Worm (Caenorhabditis elegans) whole organism, early embryonic: ENCODE measurements around the gene srz-82.

ENCODE experiments used
- B0310.2 ChIP-seq: sonication (generic microtip); optimal IDR thresholded peaks from 2 replicates; lab custom pipeline; 2016; ENCODE audit warnings: mild to moderate bottlenecking, missing genetic modification characterization, missing compliant biosample characterization
- F13C5.2 ChIP-seq: sonication (generic microtip); optimal IDR thresholded peaks from 2 replicates; lab custom pipeline; 2017; ENCODE audit warnings: mild to moderate bottlenecking, missing genetic modification characterization, inconsistent platforms, missing compliant biosample characterization
- aly-1 ChIP-seq: sonication (generic microtip); optimal IDR thresholded peaks from 2 replicates; lab custom pipeline; 2016; ENCODE audit warnings: missing genetic modification characterization, missing compliant biosample characterization
- ama-1 ChIP-seq: fragments of 150-350 bp; optimal IDR thresholded peaks from 2 replicates; lab custom pipeline; 2014
- ceh-13 ChIP-seq: fragments of 200-800 bp; sonication (Bioruptor generic); optimal IDR thresholded peaks from 2 replicates; lab custom pipeline; 2018; ENCODE audit warnings: mild to moderate bottlenecking, missing genetic modification characterization, missing compliant biosample characterization
- ceh-36 ChIP-seq: sonication (generic microtip); optimal IDR thresholded peaks from 2 replicates; lab custom pipeline; 2016; ENCODE audit warnings: missing genetic modification characterization, inconsistent platforms, missing compliant biosample characterization
- ets-7 ChIP-seq: sonication (generic microtip); optimal IDR thresholded peaks from 2 replicates; lab custom pipeline; 2016; ENCODE audit warnings: missing genotype, missing genetic modification characterization, missing compliant biosample characterization
- flt-1 ChIP-seq: fragments of 200-800 bp; sonication (Bioruptor generic); IDR thresholded peaks from 2 replicates; pipeline ENCODE4 v1.3.6; 2022; ENCODE audit warnings: missing genetic modification characterization, missing compliant biosample characterization
- hmbx-1 ChIP-seq: sonication (generic microtip); optimal IDR thresholded peaks from 2 replicates; lab custom pipeline; 2016; ENCODE audit warnings: mild to moderate bottlenecking, missing genetic modification characterization, missing compliant biosample characterization
- hmg-4 ChIP-seq: fragments of 200-800 bp; sonication (Bioruptor generic); optimal IDR thresholded peaks from 2 replicates; lab custom pipeline; 2018; ENCODE audit warnings: mild to moderate bottlenecking, missing genetic modification characterization, missing compliant biosample characterization
- hnd-1 ChIP-seq: sonication (generic microtip); optimal IDR thresholded peaks from 2 replicates; lab custom pipeline; 2016; ENCODE audit warnings: missing genetic modification characterization, missing compliant biosample characterization
- pes-1 ChIP-seq: fragments of 200-800 bp; sonication (Bioruptor generic); IDR thresholded peaks from 2 replicates; pipeline ENCODE4 v1.3.6; 2022; ENCODE audit warnings: missing genetic modification reagents, missing genetic modification characterization, missing compliant biosample characterization
- scrt-1 ChIP-seq: fragments of 200-800 bp; sonication (Bioruptor generic); IDR thresholded peaks from 2 replicates; pipeline ENCODE4 v1.3.6; 2022; ENCODE audit warnings: missing genetic modification characterization, missing compliant biosample characterization
- sea-1 ChIP-seq: fragments of 200-800 bp; sonication (Bioruptor generic); conservative IDR thresholded peaks from 2 replicates; pipeline ENCODE4 v1.3.6; 2022; ENCODE audit warnings: missing genetic modification characterization, missing compliant biosample characterization
- tbx-11 ChIP-seq: fragments of 200-800 bp; sonication (Bioruptor generic); IDR thresholded peaks from 2 replicates; pipeline ENCODE4 v1.3.6; 2022; ENCODE audit warnings: missing genetic modification characterization, missing compliant biosample characterization
- tbx-37 ChIP-seq: fragments of 200-800 bp; sonication (Bioruptor generic); conservative IDR thresholded peaks from 2 replicates; pipeline ENCODE4 v1.3.6; 2022; ENCODE audit warnings: missing genetic modification reagents, missing genetic modification characterization, missing compliant biosample characterization
- tra-4 ChIP-seq: sonication (generic microtip); optimal IDR thresholded peaks from 2 replicates; lab custom pipeline; 2017; ENCODE audit warnings: missing genetic modification characterization, missing compliant biosample characterization

srz-82 gene

DNA sequence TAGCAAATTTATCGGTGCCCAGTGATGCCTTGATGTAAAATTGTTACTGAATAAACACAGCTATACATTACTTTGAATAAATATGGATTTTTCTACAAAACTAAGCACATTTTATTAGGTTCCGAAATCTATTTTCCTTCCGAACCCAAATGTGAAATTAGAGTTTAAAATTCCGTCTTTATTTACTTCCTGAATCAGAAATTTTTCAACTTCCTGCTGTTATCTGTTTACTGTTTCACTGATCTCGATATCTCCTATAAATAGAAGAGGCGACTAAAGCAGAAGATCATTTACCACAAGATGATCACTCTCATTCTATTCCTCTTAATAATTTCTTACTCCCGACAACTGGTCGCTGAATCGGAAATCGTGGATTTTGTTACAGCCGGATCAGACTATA, 13.0 kb upstream of the srz-82 start, which contains the start of gene F58E2.2:
Gene F58E2.2 (plus strand): TSS at position 301 of the 400 bp plus-strand sequence.
- TF ChIP-seq ceh-13 (GFP tag; lab: Kevin White, UChicago) (no peak), aly-1 (no peak), B0310.2 (tag; lab: Kevin White, UChicago) (no peak), F13C5.2 (tag; lab: Kevin White, UChicago) (no peak), tbx-37 (GFP tag; lab: Robert Waterston, UW) (no peak), tbx-11 (no peak), hnd-1 (tag; lab: Kevin White, UChicago) (no peak), ceh-36 (tag; lab: Kevin White, UChicago) (no peak), sea-1 (GFP tag; lab: Robert Waterston, UW) (no peak)

DNA sequence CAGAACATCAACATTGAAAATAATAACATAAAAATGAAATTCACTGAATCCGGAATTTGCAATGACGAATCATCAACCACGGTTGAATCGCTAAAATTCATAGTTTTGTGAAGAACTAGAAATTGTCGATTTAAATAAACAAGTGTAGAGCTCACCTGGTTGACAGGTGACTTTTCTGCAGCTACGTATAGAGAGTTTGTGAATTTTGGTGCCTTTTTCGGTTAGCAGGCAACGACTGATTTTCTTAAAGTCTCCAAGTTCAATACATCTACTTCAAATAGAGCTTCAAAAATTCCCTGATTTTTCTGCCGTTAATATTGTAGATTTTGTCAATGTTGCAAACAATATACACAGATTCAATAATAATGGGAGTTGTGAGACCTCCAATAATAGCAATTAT, 5.6 kb upstream of the srz-82 start, which contains the start of gene srz-69:
Gene srz-69 (minus strand): TSS at position 101 of the 400 bp plus-strand sequence.
- no peak for TF ChIP-seq tbx-37 (GFP tag; lab: Robert Waterston, UW)
- TF ChIP-seq flt-1 (GFP tag; lab: Robert Waterston, UW): no peak
- TF ChIP-seq ceh-13 (GFP tag; lab: Kevin White, UChicago): no peak
- TF ChIP-seq pes-1 (GFP tag; lab: Robert Waterston, UW): no peak
- TF ChIP-seq B0310.2 (tag; lab: Kevin White, UChicago): no peak
- no peak for TF ChIP-seq tra-4 (tag; lab: Kevin White, UChicago)
- no peak for TF ChIP-seq aly-1
- TF ChIP-seq ama-1 (lab: Kevin White, UChicago): no peak
- no peak for TF ChIP-seq tbx-11
- no peak for TF ChIP-seq F13C5.2 (tag; lab: Kevin White, UChicago)
- TF ChIP-seq hnd-1 (tag; lab: Kevin White, UChicago): no peak
- no peak for TF ChIP-seq hmg-4 (GFP tag; lab: Kevin White, UChicago)
- no peak for TF ChIP-seq ets-7
- no peak for TF ChIP-seq scrt-1 (GFP tag; lab: Robert Waterston, UW)
- TF ChIP-seq sea-1 (GFP tag; lab: Robert Waterston, UW): no peak

ce11 chrIV:3478911-3479385, 3.7 kb upstream of the srz-82 start, which contains the start of the genes srz-70 and C09G12.5:
Gene srz-70 (minus strand): TSS chrIV:3479011.
Gene C09G12.5 (plus strand): TSS chrIV:3479335.
- no peak for TF ChIP-seq ets-7
- no peak for TF ChIP-seq hmg-4 (GFP tag; lab: Kevin White, UChicago)
- TF ChIP-seq pes-1 (GFP tag; lab: Robert Waterston, UW): no peak
- TF ChIP-seq ama-1 (lab: Kevin White, UChicago): no peak
- TF ChIP-seq ceh-13 (GFP tag; lab: Kevin White, UChicago): no peak
- no peak for TF ChIP-seq flt-1 (GFP tag; lab: Robert Waterston, UW)
- no peak for TF ChIP-seq ceh-36 (tag; lab: Kevin White, UChicago)
- TF ChIP-seq sea-1 (GFP tag; lab: Robert Waterston, UW): no peak
- TF ChIP-seq scrt-1 (GFP tag; lab: Robert Waterston, UW): no peak
- no peak for TF ChIP-seq F13C5.2 (tag; lab: Kevin White, UChicago)
- no peak for TF ChIP-seq tra-4 (tag; lab: Kevin White, UChicago)
- TF ChIP-seq hnd-1 (tag; lab: Kevin White, UChicago): no peak
- TF ChIP-seq tbx-37 (GFP tag; lab: Robert Waterston, UW): no peak
- no peak for TF ChIP-seq aly-1
- no peak for TF ChIP-seq hmbx-1 (tag; lab: Kevin White, UChicago)
- TF ChIP-seq B0310.2 (tag; lab: Kevin White, UChicago): no peak

DNA sequence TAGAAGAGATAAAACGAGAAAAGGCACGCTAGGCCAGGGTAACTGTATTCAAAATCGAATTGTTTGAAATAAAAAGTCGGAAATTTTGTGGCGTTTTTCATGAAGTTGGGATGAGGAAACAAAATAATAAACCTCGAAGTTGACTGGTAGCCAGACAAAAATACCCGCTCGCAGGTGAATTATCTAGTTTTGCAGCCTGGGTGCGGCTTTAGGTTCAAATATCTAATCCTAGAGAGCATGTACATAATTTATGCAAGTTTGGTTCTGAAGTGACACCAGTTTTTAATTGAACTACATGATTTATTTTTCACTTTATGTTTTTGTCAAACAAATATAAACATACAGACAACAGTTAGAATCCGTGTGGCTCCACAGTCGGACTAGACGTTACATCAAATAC, 935 bp upstream of the srz-82 start, which contains the start of gene srz-37:
Gene srz-37 (minus strand): TSS at position 101 of the 400 bp plus-strand sequence.
- TF ChIP-seq ets-7: no peak
- TF ChIP-seq pes-1 (GFP tag; lab: Robert Waterston, UW): no peak
- TF ChIP-seq tbx-37 (GFP tag; lab: Robert Waterston, UW): no peak
- TF ChIP-seq ama-1 (lab: Kevin White, UChicago): no peak
- TF ChIP-seq scrt-1 (GFP tag; lab: Robert Waterston, UW): no peak

DNA sequence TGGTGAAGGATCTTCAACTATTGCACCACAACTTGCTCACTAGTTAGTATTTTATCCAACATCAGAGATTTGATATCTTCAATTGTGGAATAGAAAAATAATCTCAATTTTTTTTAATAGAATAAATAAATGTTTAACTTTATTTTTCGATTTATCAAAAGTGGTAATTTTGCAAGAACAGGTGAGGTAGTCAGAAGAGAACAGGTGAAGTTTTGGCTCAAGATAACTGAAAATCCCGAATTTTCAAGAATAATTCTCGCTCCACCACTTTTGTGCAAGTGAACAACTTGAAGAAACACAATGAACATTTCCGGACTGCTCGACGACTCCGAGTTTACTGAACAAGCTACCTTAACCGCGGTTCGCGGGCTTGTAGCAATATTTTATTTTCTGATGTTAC, 8.8 kb downstream of the srz-82 start, which contains the start of gene srz-78:
Gene srz-78 (plus strand): TSS at position 301 of the 400 bp plus-strand sequence.
- no peak for TF ChIP-seq ceh-13 (GFP tag; lab: Kevin White, UChicago)
- TF ChIP-seq tbx-11: no peak
- no peak for TF ChIP-seq hmg-4 (GFP tag; lab: Kevin White, UChicago)
- no peak for TF ChIP-seq ets-7
- TF ChIP-seq ama-1 (lab: Kevin White, UChicago): no peak
- no peak for TF ChIP-seq sea-1 (GFP tag; lab: Robert Waterston, UW)
- no peak for TF ChIP-seq F13C5.2 (tag; lab: Kevin White, UChicago)
- TF ChIP-seq B0310.2 (tag; lab: Kevin White, UChicago): no peak

DNA sequence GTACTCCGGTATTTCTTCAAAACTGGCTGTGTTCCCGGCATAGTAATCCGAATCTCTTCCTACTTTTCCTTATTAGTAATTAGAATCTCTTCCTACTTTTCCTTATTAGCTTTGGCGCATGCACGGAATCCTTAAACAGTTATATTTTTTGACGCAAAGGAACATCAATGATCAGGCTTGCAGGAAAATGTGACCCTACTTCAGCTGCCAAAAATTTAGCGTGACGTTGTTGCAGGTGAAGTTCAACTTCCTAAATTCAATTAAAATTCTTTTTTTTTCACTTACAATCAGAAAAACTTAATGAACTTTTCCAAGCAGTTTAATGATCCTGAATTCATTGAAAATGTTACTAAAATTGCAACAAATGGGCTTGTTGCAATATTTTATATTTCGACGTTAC, 10.6 kb downstream of the srz-82 start, which contains the start of gene srz-79:
Gene srz-79 (plus strand): TSS at position 301 of the 400 bp plus-strand sequence.
- TF ChIP-seq tbx-11 (no peak), scrt-1 (GFP tag; lab: Robert Waterston, UW) (no peak)

- TF ChIP-seq scrt-1 (GFP tag; lab: Robert Waterston, UW): no peak
- no peak for TF ChIP-seq ets-7
- TF ChIP-seq hnd-1 (tag; lab: Kevin White, UChicago): no peak
- TF ChIP-seq flt-1 (GFP tag; lab: Robert Waterston, UW): no peak
- TF ChIP-seq aly-1: no peak
- TF ChIP-seq B0310.2 (tag; lab: Kevin White, UChicago): no peak
- no peak for TF ChIP-seq tra-4 (tag; lab: Kevin White, UChicago)
- TF ChIP-seq hmbx-1 (tag; lab: Kevin White, UChicago): no peak
Measured at ce11 chrIV:3496358-3496757, 13.7 kb downstream of the srz-82 start, which contains the start of gene C09G12.17. Gene C09G12.17 (minus strand): TSS chrIV:3496458.
